Worm (Caenorhabditis elegans): ENCODE results near the gene pqn-39.

pqn-39 gene

DNA sequence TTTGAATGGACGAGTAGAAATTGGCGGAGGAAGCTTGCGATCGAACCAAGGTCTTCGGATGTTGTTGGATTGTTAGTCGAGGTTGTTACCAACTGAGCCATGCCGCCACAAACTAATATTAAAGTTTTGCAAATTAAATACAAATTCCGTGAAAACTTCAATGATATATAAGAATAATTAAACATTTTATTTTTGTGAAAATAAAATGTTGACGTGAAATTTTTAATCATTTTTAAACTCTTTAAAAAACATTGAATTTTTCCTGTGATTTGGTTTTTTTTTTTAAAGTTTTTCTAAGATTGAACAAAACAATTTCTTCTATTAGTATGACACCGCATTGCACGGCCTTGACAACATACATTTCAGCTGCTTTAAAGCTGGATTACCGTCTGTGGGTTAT is 22.2 kb upstream of the pqn-39 start, which contains the start of gene C31E10.11:
Gene C31E10.11, minus strand, starts transcription at position 101 of the 400 bp plus-strand sequence.
- no peak for TF ChIP-seq snpc-4 (tag; optimal IDR thresholded peaks at IDR 0.05)
- no peak for TF ChIP-seq fkh-10 (GFP tag; optimal IDR thresholded peaks at IDR 0.05)
- TF ChIP-seq zag-1 (tag; optimal IDR thresholded peaks at IDR 0.05): no peak
- no peak for TF ChIP-seq eor-1 (tag; optimal IDR thresholded peaks at IDR 0.05)
- TF ChIP-seq fkh-2 (tag; optimal IDR thresholded peaks at IDR 0.05): no peak
- TF ChIP-seq ZK546.5 (tag; optimal IDR thresholded peaks at IDR 0.05): no peak
- TF ChIP-seq elt-2 (tag; optimal IDR thresholded peaks at IDR 0.05): no peak
- no peak for TF ChIP-seq nhr-43 (tag; optimal IDR thresholded peaks at IDR 0.05; ENCODE audit: poor library complexity, severe bottlenecking)
- TF ChIP-seq nhr-237 (tag; optimal IDR thresholded peaks at IDR 0.05): no peak
- TF ChIP-seq ama-1 (optimal IDR thresholded peaks at IDR 0.05): no peak
- TF ChIP-seq nhr-76 (tag; optimal IDR thresholded peaks at IDR 0.05): no peak
- TF ChIP-seq ztf-11 (tag; optimal IDR thresholded peaks at IDR 0.05): no peak
- no peak for TF ChIP-seq R02D3.7 (tag; optimal IDR thresholded peaks at IDR 0.05)

DNA sequence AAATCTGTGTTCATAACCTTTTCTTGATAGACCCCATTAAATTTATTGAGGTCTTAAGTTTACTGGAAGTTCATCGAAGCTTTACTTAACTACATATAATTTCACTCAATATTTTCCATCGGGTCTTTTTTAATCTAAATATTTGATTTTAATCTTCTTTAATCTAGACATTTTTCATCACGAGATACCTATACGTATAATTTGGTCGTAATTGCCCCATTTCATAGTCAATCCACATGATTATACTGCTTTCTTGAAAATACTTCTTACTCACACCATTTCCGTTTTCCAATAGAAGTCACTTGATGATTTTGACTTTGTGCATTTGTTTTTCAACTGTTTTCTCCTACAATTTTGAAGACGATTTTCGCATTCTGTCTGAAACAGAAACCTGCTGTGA is 17.8 kb upstream of the pqn-39 start, which contains the start of gene irld-24:
Gene irld-24, plus strand, starts transcription at position 301 of the 400 bp plus-strand sequence.
- TF ChIP-seq ceh-16 (tag; optimal IDR thresholded peaks at IDR 0.05) (no peak), nhr-25 (tag; optimal IDR thresholded peaks at IDR 0.05) (no peak), fos-1 (tag; optimal IDR thresholded peaks at IDR 0.05) (no peak), egl-27 (tag; optimal IDR thresholded peaks at IDR 0.05) (no peak), snpc-4 (tag; optimal IDR thresholded peaks at IDR 0.05) (no peak)

DNA sequence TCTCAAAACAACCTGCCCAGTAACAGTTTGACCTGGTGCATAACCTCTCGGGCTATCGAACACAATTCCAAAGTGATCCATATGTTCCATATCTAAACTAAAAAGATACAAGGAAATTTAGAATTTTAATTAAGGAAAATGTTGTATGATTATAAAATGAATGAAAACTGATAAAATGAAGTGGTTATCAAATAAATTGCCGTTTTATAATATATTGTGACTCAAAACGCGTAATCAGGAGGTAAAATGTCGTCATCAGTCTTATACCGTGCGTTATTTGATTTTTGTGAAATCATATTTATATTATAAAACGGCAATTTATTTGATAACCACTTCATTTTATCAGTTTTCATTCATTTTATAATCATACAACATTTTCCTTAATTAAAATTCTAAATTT is 11.9 kb upstream of the pqn-39 start, which contains the start of gene arrd-24:
Gene arrd-24, minus strand, starts transcription at position 101 of the 400 bp plus-strand sequence.
- TF ChIP-seq elt-2 (tag; optimal IDR thresholded peaks at IDR 0.05): peak; percentile 64

DNA sequence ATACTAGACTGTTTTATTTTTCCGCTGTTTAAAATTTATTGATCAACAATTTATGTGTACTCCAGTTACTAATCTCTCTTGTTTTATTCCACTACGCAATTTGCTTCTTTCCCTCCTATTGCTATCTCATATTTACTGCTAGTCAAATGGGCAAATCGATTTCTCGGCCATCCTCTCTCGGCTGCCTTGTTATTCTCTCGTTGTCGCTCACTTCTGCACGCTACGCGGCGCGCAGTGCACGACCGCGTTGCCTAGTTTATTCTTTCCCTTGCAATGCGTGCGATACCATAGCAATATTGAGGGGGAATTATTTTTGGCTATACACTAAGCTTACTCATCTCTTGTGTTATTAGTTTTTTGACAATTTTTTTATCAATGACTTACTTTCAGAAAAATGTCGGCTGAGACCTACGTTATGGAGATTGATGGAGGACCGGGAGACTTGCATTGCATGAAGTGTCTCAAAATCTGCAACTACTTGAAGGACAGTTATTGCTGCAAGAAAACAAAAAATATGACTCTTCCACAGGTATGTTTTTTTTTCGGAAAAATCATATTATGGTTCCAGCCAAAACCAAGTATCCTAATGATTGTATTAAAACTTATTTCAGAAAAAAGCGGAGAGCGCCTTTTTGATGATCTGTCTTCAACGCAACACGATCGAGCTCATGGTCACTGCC is 9.1 kb upstream of the pqn-39 start, which contains the start of gene F48F7.6:
Gene F48F7.6, plus strand, starts transcription at position 391 of the 680 bp plus-strand sequence.
- TF ChIP-seq lin-39 (tag; optimal IDR thresholded peaks at IDR 0.05) (peak; percentile 92), unc-62 (GFP tag; optimal IDR thresholded peaks at IDR 0.05) (no peak), aly-2 (tag; optimal IDR thresholded peaks at IDR 0.05) (no peak), fkh-2 (tag; optimal IDR thresholded peaks at IDR 0.05) (no peak), ZK546.5 (tag; optimal IDR thresholded peaks at IDR 0.05) (no peak), mdl-1 (tag; optimal IDR thresholded peaks at IDR 0.05) (no peak), nhr-11 (tag; optimal IDR thresholded peaks at IDR 0.05) (no peak), elt-1 (tag; optimal IDR thresholded peaks at IDR 0.05) (no peak), nhr-12 (tag; optimal IDR thresholded peaks at IDR 0.05) (no peak), pha-4 (tag; optimal IDR thresholded peaks at IDR 0.05) (peak; percentile 64), ztf-4 (tag; optimal IDR thresholded peaks at IDR 0.05) (no peak), nhr-67 (tag; optimal IDR thresholded peaks at IDR 0.05) (no peak), nhr-237 (tag; optimal IDR thresholded peaks at IDR 0.05) (no peak), tbx-2 (tag; optimal IDR thresholded peaks at IDR 0.05) (peak; percentile 10), fos-1 (tag; optimal IDR thresholded peaks at IDR 0.05) (no peak), ztf-11 (tag; optimal IDR thresholded peaks at IDR 0.05) (no peak), elt-3 (tag; optimal IDR thresholded peaks at IDR 0.05) (no peak), ceh-28 (tag; optimal IDR thresholded peaks at IDR 0.05) (peak; percentile 29), lsy-12 (tag; optimal IDR thresholded peaks at IDR 0.05) (no peak), snpc-4 (tag; optimal IDR thresholded peaks at IDR 0.05) (peak; percentile 15), egl-5 (tag; optimal IDR thresholded peaks at IDR 0.05) (peak; percentile 73), unc-39 (tag; optimal IDR thresholded peaks at IDR 0.05) (no peak), daf-12 (tag; optimal IDR thresholded peaks at IDR 0.05) (no peak), skn-1 (tag; optimal IDR thresholded peaks at IDR 0.05) (no peak), nhr-28 (tag; optimal IDR thresholded peaks at IDR 0.05) (no peak), nhr-23 (tag; optimal IDR thresholded peaks at IDR 0.05) (no peak), fkh-10 (GFP tag; optimal IDR thresholded peaks at IDR 0.05) (no peak), zag-1 (tag; optimal IDR thresholded peaks at IDR 0.05) (no peak), nfya-1 (tag; optimal IDR thresholded peaks at IDR 0.05; ENCODE audit: insufficient read depth) (peak; percentile 69), hmg-11 (tag; optimal IDR thresholded peaks at IDR 0.05) (peak; percentile 57), nhr-76 (tag; optimal IDR thresholded peaks at IDR 0.05) (no peak), ceh-9 (tag; optimal IDR thresholded peaks at IDR 0.05) (no peak), sea-2 (GFP tag; optimal IDR thresholded peaks at IDR 0.05) (no peak), elt-2 (tag; optimal IDR thresholded peaks at IDR 0.05) (peak; percentile 17), pqm-1 (tag; optimal IDR thresholded peaks at IDR 0.05) (no peak), jun-1 (tag; optimal IDR thresholded peaks at IDR 0.05) (no peak), R02D3.7 (tag; optimal IDR thresholded peaks at IDR 0.05) (no peak), lin-15B (tag; optimal IDR thresholded peaks at IDR 0.05) (peak; percentile 51), nhr-77 (tag; optimal IDR thresholded peaks at IDR 0.05) (no peak), ama-1 (optimal IDR thresholded peaks at IDR 0.05) (no peak), nhr-43 (tag; optimal IDR thresholded peaks at IDR 0.05; ENCODE audit: poor library complexity, severe bottlenecking) (no peak)

Measured in whole organism, L3 larva.